Worm (Caenorhabditis elegans): ENCODE results near the gene rap-2.

rap-2 gene

DNA sequence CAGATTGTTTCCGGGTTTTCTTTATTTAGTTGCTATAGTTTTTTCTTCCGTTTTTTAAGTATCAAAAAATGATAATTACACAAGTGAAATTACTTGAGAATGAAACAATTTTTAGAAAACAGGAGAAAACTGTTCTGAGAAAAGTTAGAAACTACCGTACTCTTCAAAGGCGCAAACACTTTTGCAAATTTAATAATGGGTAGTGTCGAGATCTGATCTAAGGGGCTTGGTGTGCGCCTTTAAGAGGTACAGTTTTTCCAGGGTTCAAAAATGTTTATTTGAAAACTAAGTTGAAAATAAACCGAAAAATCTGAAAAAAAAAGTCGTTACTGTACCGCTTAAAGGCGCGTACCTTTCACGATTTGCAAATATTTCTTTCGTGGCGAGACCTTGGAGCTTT, 3.3 kb downstream of the rap-2 start:
- no peak for TF ChIP-seq sptf-1 (tag; optimal IDR thresholded peaks at IDR 0.05)

ce11 chrV:15059534-15059933, 4.4 kb downstream of the rap-2 start, which contains the start of the genes mcm-3 and C25D7.15:
Gene mcm-3 (minus strand): TSS chrV:15059599.
Gene C25D7.15 (plus strand): TSS chrV:15059808.
- TF ChIP-seq nhr-11 (tag; optimal IDR thresholded peaks at IDR 0.05) (no peak), nhr-20 (tag; optimal IDR thresholded peaks at IDR 0.05) (peak; percentile 13), ceh-82 (tag; optimal IDR thresholded peaks at IDR 0.05) (no peak), aha-1 (tag; optimal IDR thresholded peaks at IDR 0.05) (no peak), aly-2 (tag; optimal IDR thresholded peaks at IDR 0.05) (no peak), ceh-88 (GFP tag; IDR thresholded peaks at IDR 0.05) (no peak), tbx-2 (tag; optimal IDR thresholded peaks at IDR 0.05) (peak; percentile 6), pag-3 (tag; optimal IDR thresholded peaks at IDR 0.05; ENCODE audit: borderline replicate concordance, insufficient read depth) (no peak), grh-1 (GFP tag; IDR thresholded peaks at IDR 0.05) (no peak), zag-1 (tag; optimal IDR thresholded peaks at IDR 0.05) (no peak), irx-1 (tag; optimal IDR thresholded peaks at IDR 0.05) (no peak), ets-5 (GFP tag; IDR thresholded peaks at IDR 0.05) (no peak), ceh-63 (GFP tag; optimal IDR thresholded peaks at IDR 0.05) (no peak), blmp-1 (tag; optimal IDR thresholded peaks at IDR 0.05) (peak; percentile 33), rnt-1 (tag; optimal IDR thresholded peaks at IDR 0.05) (peak; percentile 31), unc-98 (GFP tag; IDR thresholded peaks at IDR 0.05) (no peak), nhr-90 (tag; optimal IDR thresholded peaks at IDR 0.05; ENCODE audit: poor library complexity) (peak; percentile 41), lin-15B (tag; optimal IDR thresholded peaks at IDR 0.05) (peak; percentile 13), isw-1 (GFP tag; IDR thresholded peaks at IDR 0.05) (no peak), sox-4 (tag; optimal IDR thresholded peaks at IDR 0.05) (no peak), ztf-11 (tag; optimal IDR thresholded peaks at IDR 0.05) (no peak), nhr-12 (tag; optimal IDR thresholded peaks at IDR 0.05) (no peak), ceh-8 (GFP tag; optimal IDR thresholded peaks at IDR 0.05) (no peak), fos-1 (tag; optimal IDR thresholded peaks at IDR 0.05) (no peak), unc-86 (tag; optimal IDR thresholded peaks at IDR 0.05) (no peak), nhr-28 (tag; optimal IDR thresholded peaks at IDR 0.05) (no peak), fkh-8 (tag; optimal IDR thresholded peaks at IDR 0.05) (no peak), nhr-76 (tag; optimal IDR thresholded peaks at IDR 0.05) (no peak), nhr-47 (tag; optimal IDR thresholded peaks at IDR 0.05) (peak; percentile 25), mdl-1 (tag; optimal IDR thresholded peaks at IDR 0.05) (no peak), lin-35 (GFP tag; optimal IDR thresholded peaks at IDR 0.05) (peak; percentile 71 to 90), skn-1 (tag; optimal IDR thresholded peaks at IDR 0.05) (peak; percentile 37), nhr-71 (tag; optimal IDR thresholded peaks at IDR 0.05) (peak; percentile 55), ces-1 (GFP tag; optimal IDR thresholded peaks at IDR 0.05) (no peak), mep-1 (tag; optimal IDR thresholded peaks at IDR 0.05) (peak; percentile 49), lin-14 (GFP tag; optimal IDR thresholded peaks at IDR 0.05) (no peak), swsn-7 (tag; optimal IDR thresholded peaks at IDR 0.05) (peak; percentile 26), hlh-17 (GFP tag; optimal IDR thresholded peaks at IDR 0.05; ENCODE audit: borderline replicate concordance) (no peak), elt-3 (tag; optimal IDR thresholded peaks at IDR 0.05) (peak in 1 of 6 experiments; percentile 8), jun-1 (tag; optimal IDR thresholded peaks at IDR 0.05) (no peak), Y116A8C.19 (tag; optimal IDR thresholded peaks at IDR 0.05; ENCODE audit: borderline replicate concordance) (no peak), nhr-237 (tag; optimal IDR thresholded peaks at IDR 0.05) (no peak), snpc-4 (tag; optimal IDR thresholded peaks at IDR 0.05) (no peak), lin-39 (tag; optimal IDR thresholded peaks at IDR 0.05) (no peak), dsc-1 (tag; optimal IDR thresholded peaks at IDR 0.05) (no peak), dpl-1 (GFP tag; optimal IDR thresholded peaks at IDR 0.05) (peak; percentile 82 to 89 (median 85)), unc-130 (tag; optimal IDR thresholded peaks at IDR 0.05) (peak; percentile 67), sup-37 (GFP tag; optimal IDR thresholded peaks at IDR 0.05) (no peak), vab-15 (tag; optimal IDR thresholded peaks at IDR 0.05) (no peak), lir-3 (tag; optimal IDR thresholded peaks at IDR 0.05; ENCODE audit: poor library complexity) (no peak)
